Worm (Caenorhabditis elegans) whole organism, L1 larva: ENCODE data around the gene K05F1.13.

Experiments
- C04F5.9 ChIP-seq: sonication (generic microtip); optimal IDR thresholded peaks from 2 replicates; lab custom pipeline; 2016; ENCODE audit warnings: missing genetic modification characterization, missing compliant biosample characterization
- Y116A8C.19 ChIP-seq: sonication (generic microtip); optimal IDR thresholded peaks from 2 replicates; lab custom pipeline; 2016; ENCODE audit warnings: missing compliant biosample characterization, missing genetic modification characterization, borderline replicate concordance
- aly-2 ChIP-seq: fragments of 150-350 bp; optimal IDR thresholded peaks from 2 replicates; lab custom pipeline; 2014; ENCODE audit warnings: missing biosample characterization, missing genetic modification characterization
- ama-1 ChIP-seq: fragments of 150-350 bp; optimal IDR thresholded peaks from 2 replicates; lab custom pipeline; 2014
- ces-1 ChIP-seq: fragments of 150-350 bp; optimal IDR thresholded peaks from 2 replicates; lab custom pipeline; 2014; ENCODE audit warnings: missing biosample characterization, missing genetic modification reagents, missing genetic modification characterization
- dpl-1 ChIP-seq, 3 experiments: fragments of 150-350 bp in 2 of 3; sonication (generic microtip) in 1 of 3; optimal IDR thresholded peaks; 2 replicates each; lab custom pipeline; 2014 to 2017; ENCODE audit warnings: missing biosample characterization in 3 of 3, missing genetic modification characterization in 3 of 3, missing genetic modification reagents in 3 of 3
- dsc-1 ChIP-seq: sonication (generic microtip); optimal IDR thresholded peaks from 2 replicates; lab custom pipeline; 2016; ENCODE audit warnings: mild to moderate bottlenecking, missing genetic modification characterization, missing compliant biosample characterization
- efl-1 ChIP-seq, 4 experiments: fragments of 150-350 bp; optimal IDR thresholded peaks in 3 of 4; peaks in 1 of 4; 1 replicate in 1 of 4; 2 replicates in 3 of 4; lab custom pipeline; 2014; ENCODE audit warnings: missing biosample characterization in 2 of 4, missing genetic modification characterization in 2 of 4, missing genetic modification reagents in 2 of 4
- elt-3 ChIP-seq, 6 experiments: fragments of 150-350 bp in 1 of 6; sonication (generic microtip); optimal IDR thresholded peaks; 2 replicates each; lab custom pipeline; 2017 to 2018; ENCODE audit warnings: missing biosample characterization in 6 of 6, missing genetic modification characterization in 6 of 6, inconsistent platforms in 1 of 6
- fkh-8 ChIP-seq: sonication (generic microtip); optimal IDR thresholded peaks from 2 replicates; lab custom pipeline; 2016; ENCODE audit warnings: mild to moderate bottlenecking, missing genetic modification characterization, missing compliant biosample characterization
- fos-1 ChIP-seq: fragments of 150-350 bp; optimal IDR thresholded peaks from 2 replicates; lab custom pipeline; 2014; ENCODE audit warnings: missing biosample characterization, missing genetic modification characterization
- hlh-4 ChIP-seq: sonication (generic microtip); optimal IDR thresholded peaks from 2 replicates; lab custom pipeline; 2016; ENCODE audit warnings: mild to moderate bottlenecking, missing genetic modification characterization, missing compliant biosample characterization
- hpl-2 ChIP-seq: fragments of 150-350 bp; optimal IDR thresholded peaks from 2 replicates; lab custom pipeline; 2014; ENCODE audit warnings: missing biosample characterization, missing genetic modification reagents, missing genetic modification characterization
- lin-13 ChIP-seq: fragments of 150-350 bp; optimal IDR thresholded peaks from 2 replicates; lab custom pipeline; 2014; ENCODE audit warnings: missing biosample characterization, missing genetic modification reagents, missing genetic modification characterization
- lin-15B ChIP-seq: fragments of 150-350 bp; sonication (generic microtip); optimal IDR thresholded peaks from 3 replicates; lab custom pipeline; 2014; ENCODE audit warnings: missing biosample characterization, missing genetic modification characterization
- lin-39 ChIP-seq: fragments of 150-350 bp; optimal IDR thresholded peaks from 2 replicates; lab custom pipeline; 2014; ENCODE audit warnings: missing biosample characterization, missing genetic modification reagents, missing genetic modification characterization
- mab-9 ChIP-seq: fragments of 200-800 bp; sonication (Bioruptor generic); IDR thresholded peaks from 2 replicates; pipeline ENCODE4 v1.3.6; 2022; ENCODE audit warnings: missing genetic modification reagents, missing genetic modification characterization, missing compliant biosample characterization
- nhr-19 ChIP-seq: fragments of 200-800 bp; sonication (Bioruptor generic); conservative IDR thresholded peaks from 2 replicates; pipeline ENCODE4 v1.3.6; 2022; ENCODE audit warnings: missing genetic modification characterization, missing compliant biosample characterization
- nhr-20 ChIP-seq: sonication (generic microtip); optimal IDR thresholded peaks from 2 replicates; lab custom pipeline; 2016; ENCODE audit warnings: mild to moderate bottlenecking, missing genetic modification characterization, missing compliant biosample characterization
- nhr-237 ChIP-seq: fragments of 150-350 bp; optimal IDR thresholded peaks from 2 replicates; lab custom pipeline; 2014; ENCODE audit warnings: missing biosample characterization, missing genetic modification characterization
- nhr-71 ChIP-seq: sonication (generic microtip); optimal IDR thresholded peaks from 2 replicates; lab custom pipeline; 2016; ENCODE audit warnings: mild to moderate bottlenecking, missing genetic modification characterization, moderate library complexity, missing compliant biosample characterization
- nhr-76 ChIP-seq: sonication (generic microtip); optimal IDR thresholded peaks from 2 replicates; lab custom pipeline; 2017; ENCODE audit warnings: missing biosample characterization, missing genetic modification characterization
- nhr-77 ChIP-seq: fragments of 150-350 bp; optimal IDR thresholded peaks from 2 replicates; lab custom pipeline; 2014; ENCODE audit warnings: missing biosample characterization, missing genetic modification characterization
- nhr-84 ChIP-seq: sonication (generic microtip); optimal IDR thresholded peaks from 2 replicates; lab custom pipeline; 2017; ENCODE audit warnings: missing biosample characterization, missing genetic modification characterization
- pag-3 ChIP-seq: sonication (generic microtip); optimal IDR thresholded peaks from 2 replicates; lab custom pipeline; 2017; ENCODE audit warnings: missing genetic modification characterization, mild to moderate bottlenecking, missing compliant biosample characterization, antibody characterized with exemption, borderline replicate concordance; ENCODE audit not compliant: insufficient read depth
- rnt-1 ChIP-seq: sonication (generic microtip); optimal IDR thresholded peaks from 2 replicates; lab custom pipeline; 2016; ENCODE audit warnings: mild to moderate bottlenecking, missing genetic modification characterization, moderate library complexity, missing compliant biosample characterization
- snpc-4 ChIP-seq: fragments of 150-350 bp; optimal IDR thresholded peaks from 2 replicates; lab custom pipeline; 2014; ENCODE audit warnings: missing biosample characterization, missing genetic modification characterization
- snu-23 ChIP-seq: sonication (generic microtip); optimal IDR thresholded peaks from 2 replicates; lab custom pipeline; 2016; ENCODE audit warnings: missing genetic modification characterization, missing compliant biosample characterization
- sup-37 ChIP-seq: fragments of 200-800 bp; sonication (Bioruptor generic); optimal IDR thresholded peaks from 2 replicates; lab custom pipeline; 2018; ENCODE audit warnings: mild to moderate bottlenecking, missing genetic modification characterization, missing compliant biosample characterization
- unc-130 ChIP-seq: fragments of 150-350 bp; optimal IDR thresholded peaks from 2 replicates; lab custom pipeline; 2017; ENCODE audit warnings: missing biosample characterization, missing genetic modification characterization, inconsistent platforms
- unc-30 ChIP-seq: sonication (generic microtip); optimal IDR thresholded peaks from 2 replicates; lab custom pipeline; 2017; ENCODE audit warnings: missing biosample characterization, missing genetic modification characterization
- unc-98 ChIP-seq: fragments of 200-800 bp; sonication (Bioruptor generic); IDR thresholded peaks from 2 replicates; pipeline ENCODE4 v1.3.6; 2022; ENCODE audit warnings: missing genetic modification characterization, missing compliant biosample characterization
- vab-15 ChIP-seq: sonication (generic microtip); optimal IDR thresholded peaks from 2 replicates; lab custom pipeline; 2017; ENCODE audit warnings: missing genotype, mild to moderate bottlenecking, missing genetic modification characterization, missing compliant biosample characterization
- xbp-1 ChIP-seq: sonication (generic microtip); optimal IDR thresholded peaks from 2 replicates; lab custom pipeline; 2016; ENCODE audit warnings: missing genetic modification characterization, missing compliant biosample characterization
- zag-1 ChIP-seq: fragments of 150-350 bp; optimal IDR thresholded peaks from 2 replicates; lab custom pipeline; 2014; ENCODE audit warnings: missing biosample characterization, missing genetic modification characterization
- zip-4 ChIP-seq: fragments of 200-800 bp; sonication (Bioruptor generic); optimal IDR thresholded peaks from 2 replicates; lab custom pipeline; 2018; ENCODE audit warnings: mild to moderate bottlenecking, missing genetic modification characterization, moderate library complexity, missing compliant biosample characterization
- ztf-11 ChIP-seq, 2 experiments: sonication (generic microtip); optimal IDR thresholded peaks; 2 replicates each; lab custom pipeline; 2016 to 2017; ENCODE audit warnings: missing genetic modification characterization in 2 of 2, missing biosample characterization in 1 of 2, missing compliant biosample characterization in 1 of 2

K05F1.13 gene

DNA sequence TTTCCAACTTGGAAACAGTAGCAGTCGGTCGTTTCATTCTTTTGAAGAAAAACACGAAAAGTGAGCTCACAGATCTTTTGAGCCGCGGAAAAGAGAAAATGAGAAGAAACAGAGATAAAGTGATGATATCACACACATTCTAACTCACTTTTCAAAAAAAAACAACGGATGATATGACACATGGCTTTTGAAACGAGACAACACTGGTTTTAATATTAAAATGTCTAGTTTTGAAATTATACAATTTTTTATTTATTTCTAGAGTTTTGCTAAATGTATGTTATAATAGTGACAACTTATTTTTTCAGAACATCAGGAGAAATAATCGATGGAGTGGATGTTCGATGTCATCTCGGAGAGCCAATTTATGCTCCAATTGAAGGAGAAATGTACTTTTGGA, 3.6 kb downstream of the K05F1.13 start, which contains the start of gene K05F1.14:
Gene K05F1.14 (minus strand): TSS at position 101 of the 400 bp plus-strand sequence.
- TF ChIP-seq nhr-77 (tag; lab: Kevin White, UChicago) (no peak), nhr-237 (tag; lab: Kevin White, UChicago) (no peak)

DNA sequence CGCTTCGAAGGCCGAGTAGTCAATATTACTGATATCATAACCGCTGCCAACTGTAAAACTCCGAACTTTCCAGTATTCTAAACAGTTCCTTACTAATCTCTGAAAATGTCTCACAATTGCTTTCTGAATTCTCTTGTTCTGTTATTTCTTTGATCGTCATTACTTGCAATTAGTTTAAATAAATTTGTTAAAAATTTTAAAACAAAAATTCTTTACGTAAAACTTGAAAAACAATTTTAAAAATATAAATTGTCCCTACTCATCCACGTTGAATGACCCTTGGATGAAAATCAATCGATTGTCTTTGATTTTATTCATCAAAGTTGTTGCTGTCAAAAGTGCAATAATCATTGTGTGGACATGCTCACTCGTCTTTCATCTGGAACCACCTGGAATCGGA, 5.3 kb downstream of the K05F1.13 start, which contains the start of gene acdh-8:
Gene acdh-8 (plus strand): TSS at position 301 of the 400 bp plus-strand sequence.
- no peak for TF ChIP-seq ztf-11 (tag; optimal IDR thresholded peaks at IDR 0.05; lab: Kevin White, UChicago)
- TF ChIP-seq nhr-76 (tag; lab: Kevin White, UChicago) = no peak
- no peak for TF ChIP-seq dsc-1
- TF ChIP-seq dpl-1 (GFP tag; optimal IDR thresholded peaks at IDR 0.05; lab: Kevin White, UChicago) = no peak
- no peak for TF ChIP-seq hlh-4 (tag; lab: Kevin White, UChicago)
- TF ChIP-seq nhr-19 (GFP tag; lab: Robert Waterston, UW) = no peak
- no peak for TF ChIP-seq ama-1 (lab: Kevin White, UChicago)
- TF ChIP-seq lin-39 (tag; lab: Kevin White, UChicago) = no peak
- TF ChIP-seq zag-1 (tag; lab: Kevin White, UChicago) = no peak
- TF ChIP-seq fos-1 (tag; lab: Kevin White, UChicago) = no peak
- TF ChIP-seq, all 84 proteins: peak for 0

- no peak for TF ChIP-seq mab-9 (GFP tag; lab: Robert Waterston, UW)
- no peak for TF ChIP-seq lin-39 (tag; lab: Kevin White, UChicago)
- no peak for TF ChIP-seq rnt-1
- no peak for TF ChIP-seq Y116A8C.19 (tag; lab: Kevin White, UChicago)
- no peak for TF ChIP-seq snu-23 (GFP tag; lab: Kevin White, UChicago)
Measured at ce11 chrII:5797348-5797977, 8.5 kb downstream of the K05F1.13 start, which contains the start of the genes msp-63 and msp-142. Gene msp-63, minus strand, starts transcription at chrII:5797448. Gene msp-142, plus strand, starts transcription at chrII:5797927.

DNA sequence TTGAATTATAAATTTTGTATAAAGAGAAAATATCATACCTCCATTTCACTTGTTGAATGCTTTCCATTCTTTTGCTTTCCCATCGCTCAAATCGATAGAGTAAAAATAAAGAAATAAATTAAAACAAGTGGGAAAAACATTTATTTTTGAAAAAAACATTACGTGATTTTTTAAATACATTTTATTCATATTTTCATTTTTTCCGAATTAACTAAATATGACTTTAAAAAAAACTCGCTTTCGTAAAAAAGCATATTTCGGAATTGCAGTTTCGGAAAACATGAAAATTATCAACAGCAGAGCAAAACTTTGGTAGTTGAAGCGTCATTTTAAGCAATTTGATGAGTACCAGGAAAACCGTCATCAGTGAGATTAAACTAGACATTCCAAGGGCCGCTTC, 10.6 kb downstream of the K05F1.13 start, which contains the start of gene K05F1.8:
Gene K05F1.8 (minus strand): TSS at position 101 of the 400 bp plus-strand sequence.
- no peak for TF ChIP-seq zag-1 (tag; lab: Kevin White, UChicago)
- no peak for TF ChIP-seq nhr-20 (tag; lab: Kevin White, UChicago)
- TF ChIP-seq hpl-2 (GFP tag; lab: Kevin White, UChicago) = no peak
- TF ChIP-seq vab-15 (tag; lab: Kevin White, UChicago) = no peak
- no peak for TF ChIP-seq nhr-84 (tag; lab: Kevin White, UChicago)
- no peak for TF ChIP-seq aly-2
- TF ChIP-seq xbp-1 (tag; lab: Kevin White, UChicago) = no peak

DNA sequence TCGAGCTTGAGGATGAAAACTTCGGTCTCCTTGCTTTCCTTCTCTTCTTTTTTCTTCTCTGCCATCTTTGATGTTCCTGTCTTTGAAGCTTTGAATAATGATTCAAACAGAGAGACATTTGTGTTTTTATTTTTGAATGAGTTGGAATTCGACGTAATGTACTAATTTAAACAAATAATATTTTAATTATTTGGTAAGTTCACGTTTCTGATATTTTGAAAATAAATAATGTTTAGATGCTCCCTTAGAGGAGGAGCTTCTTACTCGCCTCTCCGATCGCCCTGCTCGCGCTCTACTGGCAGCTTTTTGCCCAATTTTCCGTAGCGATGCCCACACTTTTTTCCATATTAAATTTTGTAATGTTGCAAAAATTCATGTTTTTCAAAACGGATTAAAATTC, 12.2 kb downstream of the K05F1.13 start, which contains the start of the genes K05F1.9 and K05F1.1:
Gene K05F1.9 (minus strand): TSS at position 101 of the 400 bp plus-strand sequence.
Gene K05F1.1 (plus strand): TSS at position 308 of the 400 bp plus-strand sequence.
- no peak for TF ChIP-seq lin-13 (GFP tag; lab: Kevin White, UChicago)
- no peak for TF ChIP-seq zip-4
- no peak for TF ChIP-seq unc-130 (tag; lab: Kevin White, UChicago)
- TF ChIP-seq xbp-1 (tag; lab: Kevin White, UChicago) = no peak
- no peak for TF ChIP-seq snpc-4 (tag; lab: Kevin White, UChicago)
- TF ChIP-seq ama-1 (lab: Kevin White, UChicago) = no peak
- TF ChIP-seq unc-30 (tag; lab: Kevin White, UChicago) = no peak
- TF ChIP-seq Y116A8C.19 (tag; lab: Kevin White, UChicago) = no peak
- no peak for TF ChIP-seq nhr-71
- no peak for TF ChIP-seq lin-15B (tag; lab: Kevin White, UChicago)
- TF ChIP-seq rnt-1 = no peak
- TF ChIP-seq unc-98 (GFP tag; lab: Robert Waterston, UW) = no peak
- TF ChIP-seq fkh-8 = no peak
- no peak for TF ChIP-seq nhr-84 (tag; lab: Kevin White, UChicago)
- no peak for TF ChIP-seq C04F5.9 (tag; lab: Kevin White, UChicago)
- TF ChIP-seq pag-3 (tag; lab: Kevin White, UChicago) = no peak
- TF ChIP-seq sup-37 (GFP tag; lab: Kevin White, UChicago) = no peak
- no peak for TF ChIP-seq efl-1 (optimal IDR thresholded peaks at IDR 0.05; lab: Kevin White, UChicago)
- no peak for TF ChIP-seq efl-1 (GFP tag; optimal IDR thresholded peaks at IDR 0.05 in 1 of 2; lab: Kevin White, UChicago)
- TF ChIP-seq elt-3 (tag; optimal IDR thresholded peaks at IDR 0.05; lab: Kevin White, UChicago) = no peak
- no peak for TF ChIP-seq ces-1 (GFP tag; lab: Kevin White, UChicago)
